1 worm cellular context compared by ENCODE assay signal in genomic region chrIII:8985965-8986364, ce11.
A peak's percentile ranks its signal among the peaks of the same experiment; 100 is the strongest.
TF ChIP-seq lines count a peak whose summit lies in the region.

No protein-coding gene starts in this region.

TF ChIP-seq in whole organism, L1 larva, 84 proteins besides CTCF, POLR2A, EP300 and RAD21 (continued from another document):
- peak; percentile 10 for TF ChIP-seq nhr-71 (tag; optimal IDR thresholded peaks at IDR 0.05; lab: Kevin White, UChicago)
- peak in 1 of 2 experiments; percentile 54 for TF ChIP-seq lin-35 (GFP tag; optimal IDR thresholded peaks at IDR 0.05; lab: Kevin White, UChicago)
- no peak for TF ChIP-seq mab-9 (GFP tag; IDR thresholded peaks at IDR 0.05; lab: Robert Waterston, UW)
- no peak for TF ChIP-seq pag-3 (tag; optimal IDR thresholded peaks at IDR 0.05; lab: Kevin White, UChicago; ENCODE audit: borderline replicate concordance, insufficient read depth)
- TF ChIP-seq irx-1 (tag; optimal IDR thresholded peaks at IDR 0.05; lab: Kevin White, UChicago) = no peak
- no peak for TF ChIP-seq hlh-4 (tag; optimal IDR thresholded peaks at IDR 0.05; lab: Kevin White, UChicago)
- no peak for TF ChIP-seq pqm-1 (tag; optimal IDR thresholded peaks at IDR 0.05; lab: Kevin White, UChicago)
- TF ChIP-seq snpc-4 (tag; optimal IDR thresholded peaks at IDR 0.05; lab: Kevin White, UChicago) = no peak
- TF ChIP-seq tbx-2 (tag; optimal IDR thresholded peaks at IDR 0.05; lab: Kevin White, UChicago) = peak; percentile 42
- TF ChIP-seq efl-1 (optimal IDR thresholded peaks at IDR 0.05; lab: Kevin White, UChicago) = no peak
- TF ChIP-seq efl-1 (GFP tag; optimal IDR thresholded peaks at IDR 0.05 in 1 of 2; lab: Kevin White, UChicago) = peak in 1 of 2 experiments; percentile 76
- no peak for TF ChIP-seq efl-3 (GFP tag; optimal IDR thresholded peaks at IDR 0.05; lab: Kevin White, UChicago)
- no peak for TF ChIP-seq xbp-1 (tag; optimal IDR thresholded peaks at IDR 0.05; lab: Kevin White, UChicago)
- TF ChIP-seq snu-23 (GFP tag; optimal IDR thresholded peaks at IDR 0.05; lab: Kevin White, UChicago) = peak; percentile 13
- TF ChIP-seq nhr-90 (tag; optimal IDR thresholded peaks at IDR 0.05; lab: Kevin White, UChicago; ENCODE audit: poor library complexity) = peak; percentile 31
- TF ChIP-seq nhr-11 (tag; optimal IDR thresholded peaks at IDR 0.05; lab: Kevin White, UChicago) = no peak
- no peak for TF ChIP-seq ceh-90 (tag; optimal IDR thresholded peaks at IDR 0.05; lab: Kevin White, UChicago)
- no peak for TF ChIP-seq unc-98 (GFP tag; IDR thresholded peaks at IDR 0.05; lab: Robert Waterston, UW)
- TF ChIP-seq blmp-1 (tag; optimal IDR thresholded peaks at IDR 0.05; lab: Kevin White, UChicago) = peak; percentile 92
- TF ChIP-seq ceh-63 (GFP tag; optimal IDR thresholded peaks at IDR 0.05; lab: Kevin White, UChicago) = no peak
- TF ChIP-seq mep-1 (tag; optimal IDR thresholded peaks at IDR 0.05; lab: Kevin White, UChicago) = no peak
- no peak for TF ChIP-seq sptf-1 (tag; optimal IDR thresholded peaks at IDR 0.05; lab: Kevin White, UChicago)
- no peak for TF ChIP-seq nhr-76 (tag; optimal IDR thresholded peaks at IDR 0.05; lab: Kevin White, UChicago)
- TF ChIP-seq ama-1 (optimal IDR thresholded peaks at IDR 0.05; lab: Kevin White, UChicago) = no peak
- no peak for TF ChIP-seq fos-1 (tag; optimal IDR thresholded peaks at IDR 0.05; lab: Kevin White, UChicago)
- TF ChIP-seq nhr-85 (tag; lab: Kevin White, UChicago) = peak; percentile 49
- no peak for TF ChIP-seq ces-1 (GFP tag; optimal IDR thresholded peaks at IDR 0.05; lab: Kevin White, UChicago)
- no peak for TF ChIP-seq nhr-77 (tag; optimal IDR thresholded peaks at IDR 0.05; lab: Kevin White, UChicago)
- peak; percentile 16 for TF ChIP-seq fkh-8 (tag; optimal IDR thresholded peaks at IDR 0.05; lab: Kevin White, UChicago)
- no peak for TF ChIP-seq egl-27 (tag; optimal IDR thresholded peaks at IDR 0.05; lab: Kevin White, UChicago)
TF ChIP-seq in whole organism, L1 larva: peak in this region for 15.
